Worm (Caenorhabditis elegans) whole organism, L4 larva: ENCODE results near the gene T10H4.13.

Source experiments
- F49E8.2 ChIP-seq: sonication (generic microtip); optimal IDR thresholded peaks from 2 replicates; lab custom pipeline; 2016; ENCODE audit warnings: missing compliant biosample characterization, mild to moderate bottlenecking, missing genetic modification characterization, borderline replicate concordance
- ama-1 ChIP-seq: fragments of 150-350 bp; optimal IDR thresholded peaks from 2 replicates; lab custom pipeline; 2014; ENCODE audit warnings: inconsistent platforms, mixed read lengths
- ceh-44 ChIP-seq: fragments of 200-800 bp; sonication (Bioruptor generic); IDR thresholded peaks from 2 replicates; pipeline ENCODE4 v1.3.6; 2022; ENCODE audit warnings: missing genetic modification reagents, missing genetic modification characterization, missing compliant biosample characterization
- dve-1 ChIP-seq: sonication (generic microtip); optimal IDR thresholded peaks from 2 replicates; lab custom pipeline; 2017; ENCODE audit warnings: antibody characterized with exemption, mild to moderate bottlenecking, missing genetic modification characterization, missing compliant biosample characterization; ENCODE audit not compliant: insufficient read depth
- egl-27 ChIP-seq: sonication (generic microtip); optimal IDR thresholded peaks from 3 replicates; lab custom pipeline; 2017; ENCODE audit warnings: missing biosample characterization, missing genetic modification reagents, missing genetic modification characterization
- fkh-10 ChIP-seq: fragments of 150-350 bp; optimal IDR thresholded peaks from 2 replicates; lab custom pipeline; 2014; ENCODE audit warnings: missing biosample characterization, missing genetic modification reagents, missing genetic modification characterization
- fos-1 ChIP-seq: fragments of 150-350 bp; optimal IDR thresholded peaks from 2 replicates; lab custom pipeline; 2014; ENCODE audit warnings: missing biosample characterization, missing genetic modification characterization
- lsy-2 ChIP-seq, 2 experiments: fragments of 150-350 bp in 1 of 2; sonication (generic microtip) in 1 of 2; optimal IDR thresholded peaks; 2 replicates each; lab custom pipeline; 2014 to 2017; ENCODE audit warnings: missing biosample characterization in 2 of 2, missing genetic modification characterization in 2 of 2
- mxl-2 ChIP-seq: fragments of 200-800 bp; sonication (Bioruptor generic); conservative IDR thresholded peaks from 2 replicates; pipeline ENCODE4 v1.3.6; 2022; ENCODE audit warnings: missing genetic modification reagents, missing genetic modification characterization, missing compliant biosample characterization
- nhr-237 ChIP-seq: sonication (generic microtip); optimal IDR thresholded peaks from 2 replicates; lab custom pipeline; 2017; ENCODE audit warnings: missing biosample characterization, missing genetic modification characterization
- pqm-1 ChIP-seq: sonication (generic microtip); optimal IDR thresholded peaks from 2 replicates; lab custom pipeline; 2017; ENCODE audit warnings: missing biosample characterization, missing genetic modification characterization
- snpc-4 ChIP-seq: fragments of 150-350 bp; optimal IDR thresholded peaks from 2 replicates; lab custom pipeline; 2014; ENCODE audit warnings: missing biosample characterization, missing genetic modification characterization
- spr-1 ChIP-seq: sonication (generic microtip); optimal IDR thresholded peaks from 2 replicates; lab custom pipeline; 2016; ENCODE audit warnings: mild to moderate bottlenecking, missing genetic modification characterization, missing compliant biosample characterization
- tag-97 ChIP-seq: fragments of 200-800 bp; sonication (Bioruptor generic); IDR thresholded peaks from 2 replicates; pipeline ENCODE4 v1.3.6; 2022; ENCODE audit warnings: missing genetic modification characterization, missing compliant biosample characterization

DNA sequence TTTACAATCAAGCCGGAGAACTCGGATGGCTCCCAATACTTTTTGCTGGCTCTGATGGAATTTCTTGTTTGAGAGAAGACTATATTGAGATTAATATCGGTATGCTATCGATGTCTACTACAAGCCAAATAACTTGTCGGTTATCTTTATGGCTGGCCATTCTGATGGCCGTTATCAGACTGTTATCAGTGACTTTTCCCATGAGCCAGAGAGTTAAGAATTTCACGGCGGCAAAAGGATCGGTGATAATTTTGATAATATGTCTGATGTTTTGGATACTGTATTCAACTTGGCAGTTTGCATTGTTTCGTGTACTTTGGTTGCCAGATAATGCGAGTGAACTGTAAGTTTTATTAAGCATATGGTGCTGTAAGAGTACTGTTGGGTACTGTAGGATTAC, 41.1 kb downstream of the T10H4.13 start:
- TF ChIP-seq nhr-237, result no peak
- TF ChIP-seq spr-1 (tag; lab: Kevin White, UChicago), result no peak
- peak; percentile 41 for TF ChIP-seq pqm-1 (tag; lab: Kevin White, UChicago)
- TF ChIP-seq ama-1 (lab: Kevin White, UChicago), result no peak
- TF ChIP-seq ceh-44 (GFP tag; lab: Robert Waterston, UW), result no peak
- TF ChIP-seq tag-97 (GFP tag; lab: Robert Waterston, UW), result no peak
- no peak for TF ChIP-seq egl-27 (tag; lab: Kevin White, UChicago)
- no peak for TF ChIP-seq snpc-4 (tag; lab: Kevin White, UChicago)
- no peak for TF ChIP-seq dve-1
- TF ChIP-seq F49E8.2 (tag; lab: Kevin White, UChicago), result no peak
- no peak for TF ChIP-seq fkh-10 (GFP tag; lab: Kevin White, UChicago)
- no peak for TF ChIP-seq lsy-2 (tag; optimal IDR thresholded peaks at IDR 0.05; lab: Kevin White, UChicago)
- no peak for TF ChIP-seq mxl-2
- no peak for TF ChIP-seq fos-1 (tag; lab: Kevin White, UChicago)
